Worm (Caenorhabditis elegans) whole organism, late embryonic: ENCODE results near the gene mrpl-21.

Experiments
- C38D4.7 ChIP-seq: fragments of 200-800 bp; sonication (Bioruptor generic); optimal IDR thresholded peaks from 2 replicates; lab custom pipeline; 2018; ENCODE audit warnings: mild to moderate bottlenecking, missing genetic modification characterization, moderate library complexity, missing compliant biosample characterization
- F13H6.1 ChIP-seq: sonication (generic microtip); optimal IDR thresholded peaks from 2 replicates; lab custom pipeline; 2016; ENCODE audit warnings: missing genetic modification characterization, missing compliant biosample characterization
- K02D7.2 ChIP-seq: sonication (generic microtip); optimal IDR thresholded peaks from 2 replicates; lab custom pipeline; 2017; ENCODE audit warnings: mild to moderate bottlenecking, missing genetic modification characterization, missing compliant biosample characterization
- T23F11.4 ChIP-seq: fragments of 200-800 bp; sonication (Bioruptor generic); optimal IDR thresholded peaks from 2 replicates; lab custom pipeline; 2018; ENCODE audit warnings: mild to moderate bottlenecking, missing genetic modification characterization, missing compliant biosample characterization
- Y22D7AL.16 ChIP-seq: sonication (generic microtip); optimal IDR thresholded peaks from 2 replicates; lab custom pipeline; 2016; ENCODE audit warnings: missing genetic modification characterization, missing compliant biosample characterization
- ceh-14 ChIP-seq: sonication (generic microtip); optimal IDR thresholded peaks from 2 replicates; lab custom pipeline; 2016; ENCODE audit warnings: missing genotype, missing genetic modification characterization, missing compliant biosample characterization
- ceh-18 ChIP-seq: sonication (generic microtip); optimal IDR thresholded peaks from 2 replicates; lab custom pipeline; 2016; ENCODE audit warnings: missing genetic modification characterization, missing compliant biosample characterization
- ceh-19 ChIP-seq: fragments of 200-800 bp; sonication (Bioruptor generic); optimal IDR thresholded peaks from 2 replicates; lab custom pipeline; 2018; ENCODE audit warnings: mild to moderate bottlenecking, missing genetic modification characterization, missing compliant biosample characterization
- ceh-2 ChIP-seq: sonication (generic microtip); optimal IDR thresholded peaks from 2 replicates; lab custom pipeline; 2016; ENCODE audit warnings: missing genotype, missing genetic modification characterization, missing compliant biosample characterization
- ceh-22 ChIP-seq: sonication (generic microtip); optimal IDR thresholded peaks from 2 replicates; lab custom pipeline; 2017; ENCODE audit warnings: missing biosample characterization, missing genetic modification characterization
- ceh-24 ChIP-seq: sonication (generic microtip); optimal IDR thresholded peaks from 2 replicates; lab custom pipeline; 2016; ENCODE audit warnings: mild to moderate bottlenecking, missing genetic modification characterization, missing compliant biosample characterization
- ceh-30 ChIP-seq: fragments of 150-350 bp; optimal IDR thresholded peaks from 2 replicates; lab custom pipeline; 2014; ENCODE audit warnings: missing biosample characterization, missing genetic modification characterization
- ceh-31 ChIP-seq: sonication (generic microtip); optimal IDR thresholded peaks from 2 replicates; lab custom pipeline; 2016; ENCODE audit warnings: missing genetic modification characterization, missing compliant biosample characterization
- ceh-34 ChIP-seq: sonication (generic microtip); optimal IDR thresholded peaks from 2 replicates; lab custom pipeline; 2016; ENCODE audit warnings: mild to moderate bottlenecking, missing genetic modification characterization, missing compliant biosample characterization
- ceh-48 ChIP-seq: sonication (generic microtip); optimal IDR thresholded peaks from 2 replicates; lab custom pipeline; 2016; ENCODE audit warnings: missing genetic modification characterization, inconsistent platforms, missing compliant biosample characterization
- ceh-9 ChIP-seq: sonication (generic microtip); optimal IDR thresholded peaks from 2 replicates; lab custom pipeline; 2016; ENCODE audit warnings: mild to moderate bottlenecking, missing genetic modification characterization, inconsistent platforms, missing compliant biosample characterization
- che-1 ChIP-seq: sonication (generic microtip); optimal IDR thresholded peaks from 2 replicates; lab custom pipeline; 2016; ENCODE audit warnings: mild to moderate bottlenecking, missing genetic modification characterization, missing compliant biosample characterization
- dve-1 ChIP-seq: sonication (generic microtip); optimal IDR thresholded peaks from 2 replicates; lab custom pipeline; 2017; ENCODE audit warnings: antibody characterized with exemption, mild to moderate bottlenecking, missing genetic modification characterization, missing compliant biosample characterization
- elt-4 ChIP-seq: sonication (generic microtip); optimal IDR thresholded peaks from 2 replicates; lab custom pipeline; 2016; ENCODE audit warnings: missing genetic modification characterization, missing compliant biosample characterization
- ets-4 ChIP-seq: sonication (generic microtip); optimal IDR thresholded peaks from 2 replicates; lab custom pipeline; 2016; ENCODE audit warnings: missing genetic modification characterization, missing compliant biosample characterization
- eyg-1 ChIP-seq: sonication (generic microtip); optimal IDR thresholded peaks from 2 replicates; lab custom pipeline; 2016; ENCODE audit warnings: missing genotype, missing genetic modification characterization, missing compliant biosample characterization
- fax-1 ChIP-seq: sonication (generic microtip); optimal IDR thresholded peaks from 2 replicates; lab custom pipeline; 2016; ENCODE audit warnings: missing genotype, missing genetic modification characterization, missing compliant biosample characterization
- fkh-10 ChIP-seq: fragments of 150-350 bp; optimal IDR thresholded peaks from 2 replicates; lab custom pipeline; 2014; ENCODE audit warnings: missing biosample characterization, missing genetic modification reagents, missing genetic modification characterization
- fkh-6 ChIP-seq: sonication (generic microtip); optimal IDR thresholded peaks from 2 replicates; lab custom pipeline; 2016; ENCODE audit warnings: missing genetic modification characterization, missing compliant biosample characterization
- gmeb-2 ChIP-seq: sonication (generic microtip); optimal IDR thresholded peaks from 2 replicates; lab custom pipeline; 2016; ENCODE audit warnings: missing genetic modification characterization, inconsistent platforms, missing compliant biosample characterization
- hlh-15 ChIP-seq: sonication (generic microtip); optimal IDR thresholded peaks from 2 replicates; lab custom pipeline; 2016; ENCODE audit warnings: missing genetic modification characterization, missing compliant biosample characterization
- hlh-30 ChIP-seq: sonication (generic microtip); optimal IDR thresholded peaks from 2 replicates; lab custom pipeline; 2017; ENCODE audit warnings: antibody characterized with exemption, missing genetic modification characterization, missing compliant biosample characterization; ENCODE audit not compliant: insufficient read depth
- hlh-6 ChIP-seq: sonication (generic microtip); optimal IDR thresholded peaks from 2 replicates; lab custom pipeline; 2016; ENCODE audit warnings: missing genotype, missing genetic modification characterization, missing compliant biosample characterization
- lim-6 ChIP-seq: sonication (generic microtip); optimal IDR thresholded peaks from 2 replicates; lab custom pipeline; 2016; ENCODE audit warnings: missing genetic modification characterization, missing compliant biosample characterization
- lin-11 ChIP-seq: fragments of 200-800 bp; sonication (Bioruptor generic); optimal IDR thresholded peaks from 2 replicates; lab custom pipeline; 2018; ENCODE audit warnings: mild to moderate bottlenecking, missing genetic modification characterization, missing compliant biosample characterization
- madf-2 ChIP-seq: sonication (generic microtip); optimal IDR thresholded peaks from 2 replicates; lab custom pipeline; 2017; ENCODE audit warnings: missing genetic modification characterization, missing compliant biosample characterization
- mec-3 ChIP-seq: sonication (generic microtip); optimal IDR thresholded peaks from 2 replicates; lab custom pipeline; 2016; ENCODE audit warnings: borderline replicate concordance, missing genetic modification characterization, missing compliant biosample characterization
- nhr-232 ChIP-seq: sonication (generic microtip); optimal IDR thresholded peaks from 2 replicates; lab custom pipeline; 2016; ENCODE audit warnings: missing genetic modification characterization, missing compliant biosample characterization
- odd-2 ChIP-seq: sonication (generic microtip); optimal IDR thresholded peaks from 2 replicates; lab custom pipeline; 2017; ENCODE audit warnings: antibody characterized with exemption, mild to moderate bottlenecking, missing genetic modification characterization, missing compliant biosample characterization
- pat-9 ChIP-seq: fragments of 200-800 bp; sonication (Bioruptor generic); optimal IDR thresholded peaks from 2 replicates; lab custom pipeline; 2018; ENCODE audit warnings: mild to moderate bottlenecking, missing genetic modification characterization, moderate library complexity, missing compliant biosample characterization
- pax-1 ChIP-seq: fragments of 150-350 bp; optimal IDR thresholded peaks from 2 replicates; lab custom pipeline; 2014; ENCODE audit warnings: missing biosample characterization, missing genetic modification characterization
- pha-2 ChIP-seq: sonication (generic microtip); optimal IDR thresholded peaks from 2 replicates; lab custom pipeline; 2017; ENCODE audit warnings: mild to moderate bottlenecking, missing genetic modification characterization, missing compliant biosample characterization
- pha-4 ChIP-seq: fragments of 150-350 bp; optimal IDR thresholded peaks from 2 replicates; lab custom pipeline; 2018; ENCODE audit warnings: missing biosample characterization, missing genetic modification reagents, missing genetic modification characterization
- pqm-1 ChIP-seq: sonication (generic microtip); optimal IDR thresholded peaks from 2 replicates; lab custom pipeline; 2016; ENCODE audit warnings: missing genetic modification characterization, missing compliant biosample characterization
- pros-1 ChIP-seq: fragments of 150-350 bp; optimal IDR thresholded peaks from 2 replicates; lab custom pipeline; 2014; ENCODE audit warnings: missing biosample characterization, missing genetic modification reagents, missing genetic modification characterization
- rnt-1 ChIP-seq: sonication (generic microtip); optimal IDR thresholded peaks from 2 replicates; lab custom pipeline; 2016; ENCODE audit warnings: missing genetic modification characterization, missing compliant biosample characterization
- sdc-2 ChIP-seq: sonication (generic microtip); optimal IDR thresholded peaks from 2 replicates; lab custom pipeline; 2016; ENCODE audit warnings: missing genotype, missing genetic modification characterization, missing compliant biosample characterization
- sox-2 ChIP-seq: fragments of 200-800 bp; sonication (Bioruptor generic); IDR thresholded peaks from 2 replicates; pipeline ENCODE4 v1.3.6; 2022; ENCODE audit warnings: missing genetic modification reagents, missing genetic modification characterization, missing compliant biosample characterization
- syd-9 ChIP-seq: sonication (generic microtip); optimal IDR thresholded peaks from 2 replicates; lab custom pipeline; 2016; ENCODE audit warnings: mild to moderate bottlenecking, missing genetic modification characterization, moderate library complexity, missing compliant biosample characterization
- tbx-7 ChIP-seq: sonication (generic microtip); optimal IDR thresholded peaks from 2 replicates; lab custom pipeline; 2016; ENCODE audit warnings: missing genotype, missing genetic modification characterization, missing compliant biosample characterization
- ttx-3 ChIP-seq: sonication (generic microtip); optimal IDR thresholded peaks from 2 replicates; lab custom pipeline; 2016; ENCODE audit warnings: missing genetic modification reagents, missing genetic modification characterization, missing compliant biosample characterization
- unc-3 ChIP-seq, 2 experiments: fragments of 200-800 bp in 1 of 2; sonication (Bioruptor generic) in 1 of 2; sonication (generic microtip) in 1 of 2; conservative IDR thresholded peaks in 1 of 2; optimal IDR thresholded peaks in 1 of 2; 2 replicates each; pipeline versions ENCODE4 v1.3.6 to Lab custom; 2016 to 2022; ENCODE audit warnings: missing compliant biosample characterization in 2 of 2, missing genetic modification characterization in 2 of 2, missing genetic modification reagents in 1 of 2
- unc-55 ChIP-seq: sonication (generic microtip); optimal IDR thresholded peaks from 2 replicates; lab custom pipeline; 2017; ENCODE audit warnings: missing biosample characterization, missing genetic modification reagents, missing genetic modification characterization
- ztf-16 ChIP-seq: sonication (generic microtip); optimal IDR thresholded peaks from 2 replicates; lab custom pipeline; 2017; ENCODE audit warnings: missing genetic modification characterization, missing compliant biosample characterization

mrpl-21 gene

ce11 chrIII:4281955-4282618 is 38.7 kb upstream of the mrpl-21 start (continued):
- TF ChIP-seq hlh-30 (tag; lab: Kevin White, UChicago) (peak; percentile 99), pha-4 (tag; lab: Kevin White, UChicago) (no peak), unc-55 (GFP tag; lab: Kevin White, UChicago) (peak; percentile 98), tbx-7 (tag; lab: Kevin White, UChicago) (peak; percentile 51), T23F11.4 (GFP tag; lab: Kevin White, UChicago) (peak; percentile 88), odd-2 (tag; lab: Kevin White, UChicago) (no peak), sdc-2 (tag; lab: Kevin White, UChicago) (peak; percentile 79), C38D4.7 (GFP tag; lab: Kevin White, UChicago) (no peak), ttx-3 (no peak), ceh-24 (tag; lab: Kevin White, UChicago) (no peak), ceh-2 (peak; percentile 90), ceh-9 (tag; lab: Kevin White, UChicago) (no peak), dve-1 (peak; percentile 63), ceh-19 (GFP tag; lab: Kevin White, UChicago) (peak; percentile 76), ceh-14 (tag; lab: Kevin White, UChicago) (peak; percentile 91), K02D7.2 (tag; lab: Kevin White, UChicago) (no peak), ceh-18 (tag; lab: Kevin White, UChicago) (peak; percentile 99), eyg-1 (peak; percentile 58), F13H6.1 (tag; lab: Kevin White, UChicago) (peak; percentile 98), pros-1 (tag; lab: Kevin White, UChicago) (peak; percentile 93), Y22D7AL.16 (no peak), ceh-48 (tag; lab: Kevin White, UChicago) (no peak), syd-9 (tag; lab: Kevin White, UChicago) (peak; percentile 81), hlh-6 (no peak), che-1 (tag; lab: Kevin White, UChicago) (peak; percentile 48), ceh-22 (no peak), nhr-232 (tag; lab: Kevin White, UChicago) (peak; percentile 4), ztf-16 (peak; percentile 14), rnt-1 (tag; lab: Kevin White, UChicago) (peak; percentile 99), hlh-15 (tag; lab: Kevin White, UChicago) (no peak), ceh-31 (tag; lab: Kevin White, UChicago) (peak; percentile 99), pax-1 (peak; percentile 63), pha-2 (tag; lab: Kevin White, UChicago) (peak; percentile 86), lim-6 (peak; percentile 72), ceh-34 (tag; lab: Kevin White, UChicago) (peak; percentile 97), gmeb-2 (no peak), lin-11 (tag; lab: Kevin White, UChicago) (no peak), pat-9 (peak; percentile 67), fkh-6 (no peak), ceh-30 (tag; lab: Kevin White, UChicago) (no peak), elt-4 (tag; lab: Kevin White, UChicago) (no peak), fkh-10 (GFP tag; lab: Kevin White, UChicago) (no peak), unc-3 (GFP tag; conservative IDR thresholded peaks at IDR 0.05; lab: Robert Waterston, UW) (no peak), unc-3 (tag; optimal IDR thresholded peaks at IDR 0.05; lab: Kevin White, UChicago) (peak; percentile 74), sox-2 (GFP tag; lab: Robert Waterston, UW) (no peak; the same call in 1 of the 2 replicates), fax-1 (tag; lab: Kevin White, UChicago) (peak; percentile 46), mec-3 (tag; lab: Kevin White, UChicago) (peak; percentile 65), madf-2 (tag; lab: Kevin White, UChicago) (peak; percentile 69), ets-4 (tag; lab: Kevin White, UChicago) (peak; percentile 77), pqm-1 (tag; lab: Kevin White, UChicago) (peak; percentile 74)
